Fruit fly (Drosophila melanogaster) whole organism, embryonic: ENCODE measurements around the gene prtp.

Experiments used
- Antp ChIP-seq: fragments of 200-800 bp; sonication (Bioruptor generic); optimal IDR thresholded peaks from 3 replicates; lab custom pipeline; 2016; ENCODE audit warnings: missing biosample characterization, missing genetic modification characterization
- Atf6 ChIP-seq: fragments of 200-800 bp; sonication (Bioruptor generic); IDR thresholded peaks from 2 replicates; pipeline ENCODE4 v1.3.6; 2022; ENCODE audit warnings: missing biosample characterization, missing genetic modification characterization
- Bteb2 ChIP-seq: fragments of 200-800 bp; sonication (Bioruptor generic); optimal IDR thresholded peaks from 2 replicates; lab custom pipeline; 2016; ENCODE audit warnings: missing biosample characterization, missing genetic modification characterization
- CG10147 ChIP-seq: fragments of 200-800 bp; sonication (Bioruptor generic); optimal IDR thresholded peaks from 2 replicates; lab custom pipeline; 2019; ENCODE audit warnings: missing biosample characterization, mild to moderate bottlenecking, missing genetic modification characterization, moderate library complexity
- CG10274 ChIP-seq: fragments of 200-800 bp; sonication (Bioruptor generic); optimal IDR thresholded peaks from 3 replicates; lab custom pipeline; 2017; ENCODE audit warnings: missing biosample characterization, mild to moderate bottlenecking, missing genetic modification characterization
- CG10366 ChIP-seq: fragments of 200-800 bp; sonication (Bioruptor generic); IDR thresholded peaks from 2 replicates; pipeline ENCODE4 v1.3.6; 2022; ENCODE audit warnings: missing biosample characterization, missing genetic modification characterization
- CG11456 ChIP-seq: fragments of 200-800 bp; sonication (Bioruptor generic); IDR thresholded peaks from 3 replicates; pipeline ENCODE4 v1.3.6; 2022; ENCODE audit warnings: missing biosample characterization, missing genetic modification characterization
- CG12219 ChIP-seq: fragments of 200-800 bp; sonication (Bioruptor generic); optimal IDR thresholded peaks from 3 replicates; lab custom pipeline; 2018; ENCODE audit warnings: missing biosample characterization, mild to moderate bottlenecking, missing genetic modification characterization
- CG13894 ChIP-seq: fragments of 200-800 bp; sonication (Bioruptor generic); optimal IDR thresholded peaks from 3 replicates; lab custom pipeline; 2018; ENCODE audit warnings: missing biosample characterization, mild to moderate bottlenecking, missing genetic modification characterization, moderate library complexity
- CG15011 ChIP-seq: fragments of 200-800 bp; sonication (Bioruptor generic); optimal IDR thresholded peaks from 3 replicates; lab custom pipeline; 2018; ENCODE audit warnings: missing biosample characterization, mild to moderate bottlenecking, missing genetic modification characterization
- CG15696 ChIP-seq: fragments of 200-800 bp; sonication (Bioruptor generic); optimal IDR thresholded peaks from 2 replicates; lab custom pipeline; 2019; ENCODE audit warnings: missing biosample characterization, mild to moderate bottlenecking, missing genetic modification characterization, moderate library complexity
- CG17361 ChIP-seq: fragments of 200-800 bp; sonication (Bioruptor generic); IDR thresholded peaks from 3 replicates; pipeline ENCODE4 v1.3.6; 2022; ENCODE audit warnings: missing biosample characterization, missing genetic modification characterization
- CG2116 ChIP-seq: fragments of 200-800 bp; sonication (Bioruptor generic); optimal IDR thresholded peaks from 3 replicates; lab custom pipeline; 2018; ENCODE audit warnings: missing biosample characterization, mild to moderate bottlenecking, missing genetic modification characterization
- CG2120 ChIP-seq: fragments of 200-800 bp; sonication (Bioruptor generic); optimal IDR thresholded peaks from 3 replicates; lab custom pipeline; 2016; ENCODE audit warnings: missing biosample characterization, missing genetic modification characterization
- CG32532 ChIP-seq: fragments of 200-800 bp; sonication (Bioruptor generic); IDR thresholded peaks from 2 replicates; pipeline ENCODE4 v1.3.6; 2022; ENCODE audit warnings: missing biosample characterization, missing genetic modification characterization
- CG3838 ChIP-seq: fragments of 200-800 bp; sonication (Bioruptor generic); optimal IDR thresholded peaks from 3 replicates; lab custom pipeline; 2016; ENCODE audit warnings: missing biosample characterization, missing genetic modification characterization
- CG6765 ChIP-seq: fragments of 200-800 bp; sonication (Bioruptor generic); optimal IDR thresholded peaks from 3 replicates; lab custom pipeline; 2017; ENCODE audit warnings: missing biosample characterization, mild to moderate bottlenecking, missing genetic modification characterization
- CG7372 ChIP-seq: fragments of 200-800 bp; sonication (Bioruptor generic); IDR thresholded peaks from 2 replicates; pipeline ENCODE4 v1.3.6; 2022; ENCODE audit warnings: missing biosample characterization, missing genetic modification characterization
- CG9215 ChIP-seq: fragments of 200-800 bp; sonication (Bioruptor generic); IDR thresholded peaks from 2 replicates; pipeline ENCODE4 v1.3.6; 2022; ENCODE audit warnings: missing biosample characterization, missing genetic modification characterization
- CTCF ChIP-seq: fragments of 200-800 bp; sonication (Bioruptor generic); optimal IDR thresholded peaks from 2 replicates; lab custom pipeline; 2017; ENCODE audit warnings: missing biosample characterization, mild to moderate bottlenecking, missing genetic modification characterization, moderate library complexity
- Dll ChIP-seq: fragments of 200-800 bp; sonication (Bioruptor generic); IDR thresholded peaks from 4 replicates; pipeline ENCODE4 v1.3.6; 2022; ENCODE audit warnings: missing biosample characterization, missing genetic modification characterization; ENCODE audit not compliant: partially characterized antibody
- ERR ChIP-seq: fragments of 200-800 bp; sonication (Bioruptor generic); optimal IDR thresholded peaks from 2 replicates; lab custom pipeline; 2016; ENCODE audit warnings: missing biosample characterization, missing genetic modification characterization
- Ets65A ChIP-seq: fragments of 200-800 bp; sonication (Bioruptor generic); peaks from one replicate; lab custom pipeline; 2016; ENCODE audit warnings: missing biosample characterization, missing genetic modification characterization
- Ets97D ChIP-seq: fragments of 200-800 bp; sonication (Bioruptor generic); optimal IDR thresholded peaks from 3 replicates; lab custom pipeline; 2016; ENCODE audit warnings: missing biosample characterization, missing genetic modification characterization
- GATAe ChIP-seq: fragments of 200-800 bp; sonication (Bioruptor generic); conservative IDR thresholded peaks from 2 replicates; pipeline ENCODE4 v1.3.6; 2022; ENCODE audit warnings: missing biosample characterization, missing genetic modification characterization
- Gug ChIP-seq: fragments of 200-800 bp; sonication (Bioruptor generic); IDR thresholded peaks from 4 replicates; pipeline ENCODE4 v1.3.6; 2022; ENCODE audit warnings: missing biosample characterization, missing genetic modification characterization
- H15 ChIP-seq: fragments of 200-800 bp; sonication (Bioruptor generic); IDR thresholded peaks from 3 replicates; pipeline ENCODE4 v1.3.6; 2022; ENCODE audit warnings: missing biosample characterization, missing genetic modification characterization
- HLH3B ChIP-seq: fragments of 200-800 bp; sonication (Bioruptor generic); IDR thresholded peaks from 2 replicates; pipeline ENCODE4 v1.3.6; 2022; ENCODE audit warnings: missing biosample characterization, missing genetic modification characterization
- HmgD ChIP-seq: fragments of 200-800 bp; sonication (Bioruptor generic); optimal IDR thresholded peaks from 3 replicates; lab custom pipeline; 2016; ENCODE audit warnings: missing biosample characterization, missing genetic modification characterization
- Jarid2 ChIP-seq: fragments of 200-800 bp; sonication (Bioruptor generic); optimal IDR thresholded peaks from 3 replicates; lab custom pipeline; 2017; ENCODE audit warnings: mild to moderate bottlenecking, missing biosample characterization, missing genetic modification reagents, missing genetic modification characterization
- NFAT ChIP-seq: fragments of 200-800 bp; sonication (Bioruptor generic); IDR thresholded peaks from 2 replicates; pipeline ENCODE4 v1.3.6; 2022; ENCODE audit warnings: missing biosample characterization, missing genetic modification characterization
- Opbp ChIP-seq: fragments of 200-800 bp; sonication (Bioruptor generic); IDR thresholded peaks from 3 replicates; pipeline ENCODE4 v1.3.6; 2022; ENCODE audit warnings: missing biosample characterization, missing genetic modification characterization; ENCODE audit not compliant: partially characterized antibody
- Ptx1 ChIP-seq: fragments of 200-800 bp; sonication (Bioruptor generic); IDR thresholded peaks from 2 replicates; pipeline ENCODE4 v1.3.6; 2022; ENCODE audit warnings: missing biosample characterization, missing genetic modification characterization
- Taf1 ChIP-seq: fragments of 200-800 bp; sonication (Bioruptor generic); IDR thresholded peaks from 2 replicates; pipeline ENCODE4 v1.3.6; 2022; ENCODE audit warnings: missing biosample characterization, missing genetic modification characterization
- Trl ChIP-seq, 3 experiments: fragments of >200 bp in 2 of 3; fragments of 200-800 bp in 1 of 3; sonication (Bioruptor generic) in 1 of 3; optimal IDR thresholded peaks; 2 replicates in 1 of 3; 3 replicates in 2 of 3; lab custom pipeline; 2016 to 2017; ENCODE audit warnings: missing biosample characterization in 1 of 3, missing genetic modification characterization in 1 of 3
- chinmo ChIP-seq: fragments of 200-800 bp; sonication (Bioruptor generic); IDR thresholded peaks from 4 replicates; pipeline ENCODE4 v1.3.6; 2022; ENCODE audit warnings: missing biosample characterization, missing genetic modification characterization; ENCODE audit not compliant: partially characterized antibody
- crp ChIP-seq, 2 experiments: fragments of 200-800 bp; sonication (Bioruptor generic); optimal IDR thresholded peaks; 2 replicates in 1 of 2; 3 replicates in 1 of 2; lab custom pipeline; 2017; ENCODE audit warnings: missing biosample characterization in 2 of 2, missing genetic modification characterization in 2 of 2, mild to moderate bottlenecking in 1 of 2, moderate library complexity in 1 of 2
- dimm ChIP-seq: fragments of 200-800 bp; sonication (Bioruptor generic); IDR thresholded peaks from 2 replicates; pipeline ENCODE4 v1.3.6; 2022; ENCODE audit warnings: missing biosample characterization, missing genetic modification characterization
- ewg ChIP-seq: fragments of 200-800 bp; sonication (Bioruptor generic); optimal IDR thresholded peaks from 3 replicates; lab custom pipeline; 2017; ENCODE audit warnings: mild to moderate bottlenecking, missing biosample characterization, missing genetic modification reagents, missing genetic modification characterization
- fru ChIP-seq: fragments of >200 bp; optimal IDR thresholded peaks from 2 replicates; lab custom pipeline; 2017
- ind ChIP-seq: fragments of 200-800 bp; sonication (Bioruptor generic); optimal IDR thresholded peaks from 3 replicates; lab custom pipeline; 2016; ENCODE audit warnings: missing biosample characterization, missing genetic modification characterization
- lilli ChIP-seq: fragments of 200-800 bp; sonication (Bioruptor generic); optimal IDR thresholded peaks from 3 replicates; lab custom pipeline; 2016; ENCODE audit warnings: missing biosample characterization, missing genetic modification characterization
- peb ChIP-seq: fragments of 200-800 bp; sonication (Bioruptor generic); IDR thresholded peaks from 2 replicates; pipeline ENCODE4 v1.3.6; 2022; ENCODE audit warnings: missing biosample characterization, missing genetic modification characterization
- pho ChIP-seq: fragments of 200-800 bp; sonication (Bioruptor generic); optimal IDR thresholded peaks from 2 replicates; lab custom pipeline; 2016; ENCODE audit warnings: missing biosample characterization, missing genetic modification characterization
- pita ChIP-seq: fragments of 200-800 bp; sonication (Bioruptor generic); optimal IDR thresholded peaks from 2 replicates; lab custom pipeline; 2017; ENCODE audit warnings: missing biosample characterization, mild to moderate bottlenecking, missing genetic modification characterization
- pzg ChIP-seq: fragments of 200-800 bp; sonication (Bioruptor generic); optimal IDR thresholded peaks from 3 replicates; lab custom pipeline; 2018; ENCODE audit warnings: missing biosample characterization, mild to moderate bottlenecking, missing genetic modification characterization, moderate library complexity
- run ChIP-seq: fragments of 200-800 bp; sonication (Bioruptor generic); optimal IDR thresholded peaks from 3 replicates; lab custom pipeline; 2018; ENCODE audit warnings: missing biosample characterization, mild to moderate bottlenecking, missing genetic modification characterization
- schlank ChIP-seq: fragments of 200-800 bp; sonication (Bioruptor generic); optimal IDR thresholded peaks from 2 replicates; lab custom pipeline; 2018; ENCODE audit warnings: missing biosample characterization, mild to moderate bottlenecking, missing genetic modification characterization
- sens-2 ChIP-seq: fragments of 200-800 bp; sonication (Bioruptor generic); IDR thresholded peaks from 2 replicates; pipeline ENCODE4 v1.3.6; 2022; ENCODE audit warnings: missing biosample characterization, missing genetic modification characterization
- tx ChIP-seq: fragments of 200-800 bp; sonication (Bioruptor generic); optimal IDR thresholded peaks from 2 replicates; lab custom pipeline; 2016; ENCODE audit warnings: missing biosample characterization, missing genetic modification characterization
- wdn ChIP-seq: fragments of 200-800 bp; sonication (Bioruptor generic); IDR thresholded peaks from 2 replicates; pipeline ENCODE4 v1.3.6; 2022; ENCODE audit warnings: missing biosample characterization, missing genetic modification characterization
- wek ChIP-seq: fragments of 200-800 bp; sonication (Bioruptor generic); optimal IDR thresholded peaks from 3 replicates; lab custom pipeline; 2018; ENCODE audit warnings: missing biosample characterization, mild to moderate bottlenecking, missing genetic modification characterization, moderate library complexity

Gene prtp

dm6 chrX:11720138-11720537, 3.6 kb downstream of the prtp start, which contains the start of gene Tango10 (continued):
- TF ChIP-seq fru (lab: Kevin White, UChicago) (no peak), pho (GFP tag; lab: Kevin White, UChicago) (peak; percentile 63), CG17361 (GFP tag; lab: Robert Waterston, UW) (peak; percentile 45; the same call in 2 of the 3 replicates), HmgD (peak; percentile 22), ERR (GFP tag; lab: Kevin White, UChicago) (peak; percentile 42), Ets65A (peak; percentile 48), Ets97D (GFP tag; lab: Kevin White, UChicago) (peak; percentile 66), CG12219 (peak; percentile 18), Antp (peak; percentile 38), wek (GFP tag; lab: Kevin White, UChicago) (no peak), dimm (GFP tag; lab: Robert Waterston, UW) (no peak), tx (GFP tag; lab: Kevin White, UChicago) (peak; percentile 18), CG10366 (GFP tag; lab: Robert Waterston, UW) (peak; percentile 52), CG2120 (GFP tag; lab: Kevin White, UChicago) (peak; percentile 71), Ptx1 (GFP tag; lab: Robert Waterston, UW) (peak; percentile 62), CG11456 (GFP tag; lab: Robert Waterston, UW) (no peak), ewg (GFP tag; lab: Kevin White, UChicago) (peak; percentile 42), GATAe (GFP tag; lab: Robert Waterston, UW) (no peak), HLH3B (GFP tag; lab: Robert Waterston, UW) (peak; percentile 58), CG9215 (GFP tag; lab: Robert Waterston, UW) (no peak), pita (GFP tag; lab: Kevin White, UChicago) (no peak), CG15696 (tag; lab: Kevin White, UChicago) (peak; percentile 70), CG3838 (no peak), Atf6 (peak; percentile 51; the same call in 1 of the 2 replicates), CG13894 (tag; lab: Kevin White, UChicago) (peak; percentile 29), Jarid2 (no peak), chinmo (GFP tag; lab: Robert Waterston, UW) (peak; percentile 77; the same call in 2 of the 4 replicates), CG2116 (GFP tag; lab: Kevin White, UChicago) (peak; percentile 83), CTCF (peak; percentile 24), Dll (GFP tag; lab: Robert Waterston, UW) (peak; percentile 86), crp (GFP tag; optimal IDR thresholded peaks at IDR 0.05; lab: Kevin White, UChicago) (peak in 1 of 2 experiments; percentile 61), CG10274 (no peak), H15 (GFP tag; lab: Robert Waterston, UW) (peak; percentile 34; the same call in 1 of the 3 replicates), Taf1 (0 out of 2 replicates have a peak, but pooled peaks have one; percentile 13), sens-2 (GFP tag; lab: Robert Waterston, UW) (no peak), CG6765 (GFP tag; lab: Kevin White, UChicago) (no peak), Gug (GFP tag; lab: Robert Waterston, UW) (no peak; the same call in 3 of the 4 replicates), CG32532 (GFP tag; lab: Robert Waterston, UW) (peak; percentile 54), NFAT (GFP tag; lab: Robert Waterston, UW) (0 out of 2 replicates have a peak, but pooled peaks have one; percentile 22), peb (GFP tag; lab: Robert Waterston, UW) (peak; percentile 18; the same call in 1 of the 2 replicates), pzg (GFP tag; lab: Kevin White, UChicago) (peak; percentile 72), CG10147 (peak; percentile 47), lilli (GFP tag; lab: Kevin White, UChicago) (peak; percentile 67), wdn (no peak), Opbp (GFP tag; lab: Robert Waterston, UW) (peak; percentile 60; the same call in 2 of the 3 replicates), run (tag; lab: Kevin White, UChicago) (no peak), ind (GFP tag; lab: Kevin White, UChicago) (peak; percentile 40), Trl (optimal IDR thresholded peaks at IDR 0.05; lab: Kevin White, UChicago) (no peak), Trl (GFP tag; optimal IDR thresholded peaks at IDR 0.05; lab: Kevin White, UChicago) (peak; percentile 45), CG15011 (GFP tag; lab: Kevin White, UChicago) (no peak), CG7372 (peak; percentile 41; the same call in 1 of the 2 replicates), schlank (no peak), Bteb2 (peak; percentile 6)
